Worm (Caenorhabditis elegans) whole organism, L3 larva: Measurements from ENCODE around the gene F38B7.11.

ENCODE experiments used
- ama-1 ChIP-seq: fragments of 150-350 bp; optimal IDR thresholded peaks from 2 replicates; lab custom pipeline; 2018
- ceh-9 ChIP-seq: sonication (generic microtip); optimal IDR thresholded peaks from 2 replicates; lab custom pipeline; 2018; ENCODE audit warnings: missing biosample characterization, missing genetic modification characterization
- elt-2 ChIP-seq: sonication (generic microtip); optimal IDR thresholded peaks from 2 replicates; lab custom pipeline; 2016; ENCODE audit warnings: missing genetic modification reagents, mild to moderate bottlenecking, missing genetic modification characterization, missing compliant biosample characterization
- elt-3 ChIP-seq, 3 experiments: fragments of 150-350 bp in 1 of 3; sonication (generic microtip) in 2 of 3; optimal IDR thresholded peaks; 2 replicates in 2 of 3; 4 replicates in 1 of 3; lab custom pipeline; 2014 to 2017; ENCODE audit warnings: missing biosample characterization in 3 of 3, missing genetic modification characterization in 3 of 3
- lin-39 ChIP-seq: fragments of 150-350 bp; optimal IDR thresholded peaks from 2 replicates; lab custom pipeline; 2018; ENCODE audit warnings: missing biosample characterization, missing genetic modification reagents, missing genetic modification characterization
- nhr-11 ChIP-seq: fragments of 150-350 bp; optimal IDR thresholded peaks from 2 replicates; lab custom pipeline; 2014; ENCODE audit warnings: missing biosample characterization, missing genetic modification characterization
- nhr-12 ChIP-seq: fragments of 150-350 bp; optimal IDR thresholded peaks from 2 replicates; lab custom pipeline; 2014; ENCODE audit warnings: missing biosample characterization, missing genetic modification characterization
- nhr-23 ChIP-seq: fragments of 150-350 bp; optimal IDR thresholded peaks from 2 replicates; lab custom pipeline; 2014; ENCODE audit warnings: missing biosample characterization, missing genetic modification reagents, missing genetic modification characterization
- nhr-28 ChIP-seq: fragments of 150-350 bp; optimal IDR thresholded peaks from 2 replicates; lab custom pipeline; 2014; ENCODE audit warnings: missing biosample characterization, missing genetic modification characterization
- pha-4 ChIP-seq: fragments of 150-350 bp; optimal IDR thresholded peaks from 2 replicates; lab custom pipeline; 2014; ENCODE audit warnings: missing biosample characterization, missing genetic modification reagents, missing genetic modification characterization
- sea-2 ChIP-seq: fragments of 150-350 bp; sonication (generic microtip); optimal IDR thresholded peaks from 4 replicates; lab custom pipeline; 2014; ENCODE audit warnings: missing biosample characterization, missing genetic modification reagents, missing genetic modification characterization
- snpc-4 ChIP-seq: fragments of 150-350 bp; optimal IDR thresholded peaks from 2 replicates; lab custom pipeline; 2014; ENCODE audit warnings: missing biosample characterization, missing genetic modification characterization
- tbx-2 ChIP-seq: sonication (generic microtip); optimal IDR thresholded peaks from 2 replicates; lab custom pipeline; 2016; ENCODE audit warnings: mild to moderate bottlenecking, missing genetic modification characterization, missing compliant biosample characterization
- unc-62 ChIP-seq: fragments of 150-350 bp; sonication (generic microtip); optimal IDR thresholded peaks from 4 replicates; lab custom pipeline; 2014; ENCODE audit warnings: missing biosample characterization, missing genetic modification reagents, missing genetic modification characterization

ce11 chrV:11539502-11539901, 7.4 kb upstream of the F38B7.11 start:
- no peak for TF ChIP-seq snpc-4 (tag; lab: Kevin White, UChicago)
- no peak for TF ChIP-seq ama-1 (lab: Kevin White, UChicago)
- no peak for TF ChIP-seq lin-39 (tag; lab: Kevin White, UChicago)
- no peak for TF ChIP-seq sea-2 (GFP tag; lab: Kevin White, UChicago)
- TF ChIP-seq nhr-12 = no peak
- TF ChIP-seq nhr-11 (tag; lab: Kevin White, UChicago) = no peak
- no peak for TF ChIP-seq pha-4 (tag; lab: Kevin White, UChicago)
- TF ChIP-seq elt-3 (tag; optimal IDR thresholded peaks at IDR 0.05; lab: Kevin White, UChicago) = no peak
- no peak for TF ChIP-seq nhr-23
- TF ChIP-seq unc-62 (GFP tag; lab: Kevin White, UChicago) = no peak
- no peak for TF ChIP-seq nhr-28 (tag; lab: Kevin White, UChicago)
- TF ChIP-seq ceh-9 = no peak
- TF ChIP-seq elt-2 = no peak
- no peak for TF ChIP-seq tbx-2
